Fruit fly (Drosophila melanogaster) whole organism, adult: Measurements from ENCODE around the gene CG8851.

Experiments used
- CG12768 ChIP-seq: fragments of 200-800 bp; sonication (Bioruptor generic); optimal IDR thresholded peaks from 2 replicates; lab custom pipeline; 2017; ENCODE audit warnings: missing biosample characterization, missing genetic modification characterization, mild to moderate bottlenecking, moderate library complexity, missing genetic modification reagents
- CG14711 ChIP-seq: fragments of 200-800 bp; sonication (Bioruptor generic); optimal IDR thresholded peaks from 2 replicates; lab custom pipeline; 2018; ENCODE audit warnings: missing biosample characterization, mild to moderate bottlenecking, missing genetic modification characterization, moderate library complexity
- CG33017 ChIP-seq: fragments of 200-800 bp; sonication (Bioruptor generic); optimal IDR thresholded peaks from 2 replicates; lab custom pipeline; 2018; ENCODE audit warnings: missing biosample characterization, mild to moderate bottlenecking, missing genetic modification characterization, moderate library complexity
- CG7045 ChIP-seq: fragments of 200-800 bp; sonication (Bioruptor generic); optimal IDR thresholded peaks from 2 replicates; lab custom pipeline; 2017; ENCODE audit warnings: missing biosample characterization, mild to moderate bottlenecking, missing genetic modification characterization
- CG7101 ChIP-seq: fragments of 200-800 bp; sonication (Bioruptor generic); optimal IDR thresholded peaks from 2 replicates; lab custom pipeline; 2018; ENCODE audit warnings: missing biosample characterization, mild to moderate bottlenecking, missing genetic modification characterization, moderate library complexity
- cic ChIP-seq: fragments of 200-800 bp; sonication (Bioruptor generic); optimal IDR thresholded peaks from 2 replicates; lab custom pipeline; 2017; ENCODE audit warnings: missing biosample characterization, mild to moderate bottlenecking, missing genetic modification characterization, moderate library complexity
- kay ChIP-seq: fragments of 200-800 bp; sonication (Bioruptor generic); peaks from one replicate; lab custom pipeline; 2016; ENCODE audit warnings: missing biosample characterization, missing genetic modification characterization, borderline replicate concordance
- ovo ChIP-seq: fragments of 200-800 bp; sonication (Bioruptor generic); optimal IDR thresholded peaks from 2 replicates; lab custom pipeline; 2016; ENCODE audit warnings: missing biosample characterization, missing genetic modification characterization
- tj ChIP-seq: fragments of 200-800 bp; sonication (Bioruptor generic); optimal IDR thresholded peaks from 3 replicates; lab custom pipeline; 2017; ENCODE audit warnings: missing biosample characterization, mild to moderate bottlenecking, missing genetic modification characterization, moderate library complexity

DNA sequence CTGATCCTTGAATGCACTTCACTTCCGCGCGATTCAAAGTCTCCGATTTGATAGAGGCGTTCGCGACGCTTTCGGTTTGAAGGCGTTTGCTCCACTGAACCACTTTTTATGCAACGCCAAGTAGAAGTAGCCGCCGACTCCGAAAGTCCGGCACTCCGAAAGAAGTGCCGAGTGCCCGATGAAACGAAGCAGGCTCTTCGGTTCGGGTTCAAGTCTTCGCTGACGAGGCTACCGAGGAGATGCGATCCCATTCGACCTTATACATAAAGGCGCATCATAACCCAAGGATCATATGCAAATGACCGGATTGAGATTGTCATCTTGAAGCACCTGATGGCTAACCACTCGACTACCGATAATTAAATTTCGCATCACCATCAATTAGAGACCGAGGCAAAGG is 28.5 kb upstream of the CG8851 start, which contains the start of gene CG15414:
- TF ChIP-seq CG14711 (no peak), CG12768 (no peak), CG33017 (tag; lab: Kevin White, UChicago) (no peak), cic (GFP tag; lab: Kevin White, UChicago) (no peak), CG7045 (GFP tag; lab: Kevin White, UChicago) (no peak), ovo (no peak), kay (no peak), tj (GFP tag; lab: Kevin White, UChicago) (no peak), CG7101 (tag; lab: Kevin White, UChicago) (no peak)
